Fruit fly (Drosophila melanogaster): ENCODE results near the gene CG33939.
A peak's percentile ranks its signal among the peaks of the same experiment; 100 is the strongest.

CG33939 gene

DNA sequence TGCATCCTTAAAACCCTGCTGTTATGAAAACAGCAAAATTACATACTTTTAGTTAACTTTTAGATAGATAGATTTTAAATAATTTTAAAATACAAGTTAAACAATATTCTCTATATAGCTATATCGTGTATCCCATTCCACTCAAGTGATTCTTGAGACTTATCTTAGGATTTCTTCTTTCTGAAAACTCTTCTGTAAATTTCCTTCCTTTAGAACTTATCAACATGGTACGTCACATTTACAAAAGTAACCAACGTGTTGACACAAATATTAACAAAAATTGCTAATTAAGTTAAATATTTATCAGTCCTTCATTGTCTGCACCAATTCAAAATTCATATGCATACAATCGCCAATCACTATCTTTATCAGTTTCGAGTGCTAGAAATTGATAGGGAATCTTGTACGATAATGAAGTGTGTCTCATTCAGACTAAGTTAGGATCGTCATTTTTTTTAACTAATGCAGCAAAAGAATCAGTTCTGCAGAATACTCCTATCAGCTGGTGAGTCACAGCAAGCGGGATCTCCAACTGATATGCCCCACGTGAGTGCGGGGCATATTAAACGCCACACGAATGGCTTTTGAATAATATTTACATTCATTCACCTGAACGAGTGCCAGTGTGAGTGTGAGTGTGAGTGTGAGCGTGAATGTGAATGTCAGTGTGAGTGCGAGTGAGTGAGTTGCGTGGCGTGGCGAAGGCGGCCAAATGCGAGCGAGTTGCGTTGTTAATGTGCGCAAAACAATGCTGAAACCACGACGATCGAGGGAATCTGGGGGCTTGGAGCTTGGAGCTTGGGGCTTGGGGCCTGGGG lies 6.9 kb downstream of the CG33939 start (continued):
- TF ChIP-seq pan (optimal IDR thresholded peaks at IDR 0.05), result peak; percentile 76
- TF ChIP-seq lola (GFP tag; optimal IDR thresholded peaks at IDR 0.05), result no peak

DNA sequence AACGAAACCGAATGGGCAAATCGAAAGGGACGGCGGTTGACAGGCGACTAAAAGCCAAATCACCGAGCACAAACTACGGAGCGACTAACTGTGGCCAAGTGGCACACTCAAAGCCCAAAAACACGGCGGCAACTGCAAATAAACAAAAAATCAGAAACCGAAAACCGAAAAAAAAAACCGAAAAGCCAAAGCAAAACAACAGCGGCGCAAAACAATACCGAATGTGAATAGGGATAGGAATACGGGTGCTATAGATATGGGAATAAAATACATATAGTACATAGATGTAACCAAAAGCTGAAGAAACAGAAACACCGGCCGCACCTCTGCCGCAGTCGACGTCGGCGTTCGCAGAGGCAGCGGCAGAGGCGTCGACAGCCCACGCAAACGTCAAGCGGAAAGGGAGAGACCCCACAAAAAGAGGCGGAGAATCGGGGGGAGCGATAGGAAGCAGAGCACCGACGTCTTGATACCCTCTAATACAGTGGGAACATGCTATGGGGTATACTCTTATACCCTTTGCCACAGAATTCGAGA lies 7.6 kb downstream of the CG33939 start, which contains the start of gene RhoGAP18B:
RhoGAP18B (minus strand) TSS at position 51 of the 537 bp plus-strand sequence.
- TF ChIP-seq lola (GFP tag; optimal IDR thresholded peaks at IDR 0.05), result peak; percentile 3
- TF ChIP-seq psq (GFP tag; optimal IDR thresholded peaks at IDR 0.05), result no peak
- no peak for TF ChIP-seq Rel (GFP tag; optimal IDR thresholded peaks at IDR 0.05)
- peak; percentile 12 for TF ChIP-seq Rel (tag; optimal IDR thresholded peaks at IDR 0.05)
- TF ChIP-seq Abd-B (GFP tag; optimal IDR thresholded peaks at IDR 0.05), result no peak

DNA sequence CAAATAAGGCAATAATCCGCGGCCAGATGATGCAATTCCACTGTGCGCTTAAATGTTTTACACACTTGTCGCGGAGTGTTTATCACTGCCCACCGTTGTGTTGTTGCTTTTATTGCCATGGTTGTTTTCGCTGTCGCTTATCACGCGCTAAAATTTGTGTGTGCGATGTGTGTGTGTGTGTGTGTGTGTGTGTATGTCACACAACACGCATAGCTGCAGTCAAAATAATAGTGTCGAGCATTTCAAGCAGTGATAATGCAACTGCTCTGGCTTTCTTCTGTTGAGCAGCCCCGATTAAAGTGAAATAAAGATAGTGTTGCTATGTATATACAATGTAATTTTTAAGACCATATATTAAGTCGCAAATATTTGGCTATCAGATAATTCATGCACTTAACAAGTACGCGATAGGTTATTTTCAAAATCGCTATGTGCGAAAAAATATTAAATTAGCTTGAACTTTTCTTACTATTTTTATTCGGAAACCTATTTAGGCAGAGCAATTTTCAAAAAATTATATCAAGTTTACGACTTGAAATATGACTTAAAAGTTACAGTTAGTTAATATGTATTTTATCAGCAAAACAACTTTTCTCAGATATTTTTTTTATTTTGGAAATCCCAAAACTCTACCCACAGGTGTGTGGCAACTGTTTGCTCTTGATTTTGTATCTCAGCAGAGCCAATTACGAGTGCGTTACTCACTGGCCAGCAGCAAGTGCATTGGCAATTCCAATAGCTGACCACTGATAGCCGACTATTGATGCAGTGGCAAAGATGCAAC lies 8.4 kb downstream of the CG33939 start:
- TF ChIP-seq Jra (GFP tag; optimal IDR thresholded peaks at IDR 0.05) (no peak), pan (optimal IDR thresholded peaks at IDR 0.05) (no peak), Hnf4 (GFP tag; optimal IDR thresholded peaks at IDR 0.05) (no peak), br (GFP tag; optimal IDR thresholded peaks at IDR 0.05) (peak; percentile 13), tai (GFP tag; optimal IDR thresholded peaks at IDR 0.05) (no peak), GATAd (GFP tag; optimal IDR thresholded peaks at IDR 0.05) (no peak), jim (GFP tag; optimal IDR thresholded peaks at IDR 0.05) (no peak), Dfd (GFP tag; optimal IDR thresholded peaks at IDR 0.05) (peak; percentile 5), Vsx2 (GFP tag; optimal IDR thresholded peaks at IDR 0.05; ENCODE audit: partially characterized antibody) (no peak), woc (GFP tag; optimal IDR thresholded peaks at IDR 0.05) (no peak), CrebA (GFP tag; optimal IDR thresholded peaks at IDR 0.05; ENCODE audit: borderline replicate concordance) (no peak), dsf (GFP tag; optimal IDR thresholded peaks at IDR 0.05; ENCODE audit: borderline replicate concordance) (no peak), ey (GFP tag; optimal IDR thresholded peaks at IDR 0.05) (peak; percentile 17), Mio (GFP tag; optimal IDR thresholded peaks at IDR 0.05) (no peak), Abd-B (GFP tag; optimal IDR thresholded peaks at IDR 0.05) (no peak), Hr83 (GFP tag; optimal IDR thresholded peaks at IDR 0.05; ENCODE audit: poor library complexity, severe bottlenecking) (no peak), dl (GFP tag; optimal IDR thresholded peaks at IDR 0.05; ENCODE audit: insufficient read depth in 1 of 2, partially characterized antibody in 2 of 2) (no peak), foxo (GFP tag; optimal IDR thresholded peaks at IDR 0.05) (peak in 1 of 2 experiments; percentile 68), dmrt93B (GFP tag; optimal IDR thresholded peaks at IDR 0.05) (peak; percentile 52), brk (GFP tag; optimal IDR thresholded peaks at IDR 0.05) (no peak), sage (GFP tag; optimal IDR thresholded peaks at IDR 0.05) (no peak), CG9705 (GFP tag; optimal IDR thresholded peaks at IDR 0.05) (no peak), h (GFP tag; optimal IDR thresholded peaks at IDR 0.05) (peak; percentile 57), Myc (optimal IDR thresholded peaks at IDR 0.05) (no peak), fru (GFP tag; optimal IDR thresholded peaks at IDR 0.05) (peak; percentile 48), psq (GFP tag; optimal IDR thresholded peaks at IDR 0.05) (no peak), CG32264 (GFP tag; optimal IDR thresholded peaks at IDR 0.05) (no peak), rgr (GFP tag; optimal IDR thresholded peaks at IDR 0.05) (no peak), lola (GFP tag; optimal IDR thresholded peaks at IDR 0.05) (no peak), Hr78 (GFP tag; optimal IDR thresholded peaks at IDR 0.05) (no peak), sv (GFP tag; optimal IDR thresholded peaks at IDR 0.05) (no peak), HLH106 (tag; optimal IDR thresholded peaks at IDR 0.05) (peak; percentile 58), Dif (GFP tag; optimal IDR thresholded peaks at IDR 0.05; ENCODE audit: partially characterized antibody) (no peak), Rel (GFP tag; optimal IDR thresholded peaks at IDR 0.05) (no peak), Rel (tag; optimal IDR thresholded peaks at IDR 0.05) (peak; percentile 30), OdsH (GFP tag; optimal IDR thresholded peaks at IDR 0.05) (no peak), Sp1 (GFP tag; optimal IDR thresholded peaks at IDR 0.05) (peak; percentile 66), usp (GFP tag; optimal IDR thresholded peaks at IDR 0.05) (no peak), N (GFP tag; optimal IDR thresholded peaks at IDR 0.05) (no peak)
